Worm (Caenorhabditis elegans) whole organism, L4 larva: ENCODE results near the gene C29F9.6.

ENCODE experiments used
- F26F4.8 ChIP-seq: fragments of 200-800 bp; sonication (Bioruptor generic); conservative IDR thresholded peaks from 2 replicates; pipeline ENCODE4 v1.3.6; 2022; ENCODE audit warnings: missing genetic modification characterization, missing compliant biosample characterization
- F44E2.7 ChIP-seq: fragments of 200-800 bp; sonication (Bioruptor generic); IDR thresholded peaks from 2 replicates; pipeline ENCODE4 v2.1.2; 2022; ENCODE audit warnings: missing genetic modification characterization, missing compliant biosample characterization
- F49E8.2 ChIP-seq: sonication (generic microtip); optimal IDR thresholded peaks from 2 replicates; lab custom pipeline; 2016; ENCODE audit warnings: missing compliant biosample characterization, mild to moderate bottlenecking, missing genetic modification characterization, borderline replicate concordance
- T26A8.4 ChIP-seq: fragments of 200-800 bp; sonication (Bioruptor generic); IDR thresholded peaks from 2 replicates; pipeline ENCODE4 v1.3.6; 2022; ENCODE audit warnings: missing genetic modification characterization, missing compliant biosample characterization
- ZK337.2 ChIP-seq: fragments of 200-800 bp; sonication (Bioruptor generic); IDR thresholded peaks from 2 replicates; pipeline ENCODE4 v1.3.6; 2022; ENCODE audit warnings: missing genetic modification reagents, missing genetic modification characterization, missing compliant biosample characterization
- ZK546.5 ChIP-seq, 2 experiments: sonication (generic microtip); optimal IDR thresholded peaks; 2 replicates each; lab custom pipeline; 2017; ENCODE audit warnings: missing biosample characterization in 2 of 2, missing genetic modification characterization in 2 of 2
- aha-1 ChIP-seq: fragments of 150-350 bp; peaks from one replicate; lab custom pipeline; 2014; ENCODE audit warnings: missing biosample characterization, missing genetic modification characterization
- ama-1 ChIP-seq: fragments of 150-350 bp; optimal IDR thresholded peaks from 2 replicates; lab custom pipeline; 2014; ENCODE audit warnings: inconsistent platforms, mixed read lengths
- arid-1 ChIP-seq: fragments of 200-800 bp; sonication (Bioruptor generic); conservative IDR thresholded peaks from 2 replicates; pipeline ENCODE4 v1.3.6; 2022; ENCODE audit warnings: missing genetic modification reagents, missing genetic modification characterization, missing compliant biosample characterization
- ceh-28 ChIP-seq: fragments of 150-350 bp; optimal IDR thresholded peaks from 2 replicates; lab custom pipeline; 2014; ENCODE audit warnings: missing biosample characterization, missing genetic modification reagents, missing genetic modification characterization
- ces-1 ChIP-seq: fragments of 150-350 bp; sonication (generic microtip); optimal IDR thresholded peaks from 4 replicates; lab custom pipeline; 2014; ENCODE audit warnings: missing biosample characterization, missing genetic modification reagents, missing genetic modification characterization
- cey-2 ChIP-seq: sonication (generic microtip); optimal IDR thresholded peaks from 3 replicates; lab custom pipeline; 2017; ENCODE audit warnings: missing genetic modification characterization, mild to moderate bottlenecking, missing compliant biosample characterization, antibody characterized with exemption, borderline replicate concordance; ENCODE audit not compliant: insufficient read depth
- ctbp-1 ChIP-seq: fragments of 200-800 bp; sonication (Bioruptor generic); IDR thresholded peaks from 2 replicates; pipeline ENCODE4 v1.3.6; 2022; ENCODE audit warnings: missing genetic modification reagents, missing genetic modification characterization, missing compliant biosample characterization
- daf-16 ChIP-seq, 3 experiments: sonication (generic microtip); optimal IDR thresholded peaks; 2 replicates each; lab custom pipeline; 2016 to 2017; ENCODE audit warnings: missing genetic modification characterization in 3 of 3, missing genetic modification reagents in 3 of 3, mild to moderate bottlenecking in 2 of 3, missing compliant biosample characterization in 2 of 3, missing biosample characterization in 1 of 3, moderate library complexity in 1 of 3
- dmd-9 ChIP-seq: fragments of 200-800 bp; sonication (Bioruptor generic); IDR thresholded peaks from 2 replicates; pipeline ENCODE4 v1.3.6; 2022; ENCODE audit warnings: missing genetic modification reagents, missing genetic modification characterization, missing compliant biosample characterization
- dpl-1 ChIP-seq: fragments of 150-350 bp; optimal IDR thresholded peaks from 2 replicates; lab custom pipeline; 2014; ENCODE audit warnings: missing biosample characterization, missing genetic modification reagents, missing genetic modification characterization
- fkh-10 ChIP-seq: fragments of 150-350 bp; optimal IDR thresholded peaks from 2 replicates; lab custom pipeline; 2014; ENCODE audit warnings: missing biosample characterization, missing genetic modification reagents, missing genetic modification characterization
- gei-8 ChIP-seq: fragments of 200-800 bp; sonication (Bioruptor generic); optimal IDR thresholded peaks from 2 replicates; lab custom pipeline; 2018; ENCODE audit warnings: mild to moderate bottlenecking, missing genetic modification characterization, missing compliant biosample characterization
- lin-1 ChIP-seq: fragments of 200-800 bp; sonication (Bioruptor generic); IDR thresholded peaks from 2 replicates; pipeline ENCODE4 v1.3.6; 2022; ENCODE audit warnings: missing genetic modification reagents, missing genetic modification characterization, missing compliant biosample characterization
- lir-3 ChIP-seq: sonication (generic microtip); optimal IDR thresholded peaks from 2 replicates; lab custom pipeline; 2016; ENCODE audit warnings: mild to moderate bottlenecking, missing genetic modification characterization, missing compliant biosample characterization
- lsy-2 ChIP-seq, 2 experiments: fragments of 150-350 bp in 1 of 2; sonication (generic microtip) in 1 of 2; optimal IDR thresholded peaks; 2 replicates each; lab custom pipeline; 2014 to 2017; ENCODE audit warnings: missing biosample characterization in 2 of 2, missing genetic modification characterization in 2 of 2
- madf-5 ChIP-seq, 2 experiments: fragments of 200-800 bp; sonication (Bioruptor generic); IDR thresholded peaks; 2 replicates each; pipeline ENCODE4 v1.3.6; 2022; ENCODE audit warnings: missing compliant biosample characterization in 2 of 2, missing genetic modification characterization in 2 of 2
- madf-9 ChIP-seq: fragments of 200-800 bp; sonication (Bioruptor generic); conservative IDR thresholded peaks from 2 replicates; pipeline ENCODE4 v1.3.6; 2022; ENCODE audit warnings: missing genetic modification reagents, missing genetic modification characterization, missing compliant biosample characterization
- mdl-1 ChIP-seq, 2 experiments: fragments of 150-350 bp in 1 of 2; sonication (generic microtip) in 1 of 2; optimal IDR thresholded peaks; 2 replicates each; lab custom pipeline; 2014 to 2017; ENCODE audit warnings: missing biosample characterization in 2 of 2, missing genetic modification characterization in 2 of 2
- mdt-29 ChIP-seq: fragments of 200-800 bp; sonication (Bioruptor generic); IDR thresholded peaks from 2 replicates; pipeline ENCODE4 v1.3.6; 2022; ENCODE audit warnings: missing genetic modification reagents, missing genetic modification characterization, missing compliant biosample characterization
- mep-1 ChIP-seq: fragments of 150-350 bp; sonication (generic microtip); optimal IDR thresholded peaks from 3 replicates; lab custom pipeline; 2014; ENCODE audit warnings: missing biosample characterization, missing genetic modification characterization
- mes-2 ChIP-seq: sonication (generic microtip); optimal IDR thresholded peaks from 2 replicates; lab custom pipeline; 2016; ENCODE audit warnings: missing genotype, mild to moderate bottlenecking, missing genetic modification characterization, missing compliant biosample characterization; ENCODE audit not compliant: poor library complexity, severe bottlenecking
- mxl-2 ChIP-seq: fragments of 200-800 bp; sonication (Bioruptor generic); conservative IDR thresholded peaks from 2 replicates; pipeline ENCODE4 v1.3.6; 2022; ENCODE audit warnings: missing genetic modification reagents, missing genetic modification characterization, missing compliant biosample characterization
- mxl-3 ChIP-seq: fragments of 200-800 bp; sonication (Bioruptor generic); optimal IDR thresholded peaks from 2 replicates; lab custom pipeline; 2018; ENCODE audit warnings: mild to moderate bottlenecking, missing genetic modification characterization, missing compliant biosample characterization
- nhr-10 ChIP-seq: fragments of 150-350 bp; optimal IDR thresholded peaks from 2 replicates; lab custom pipeline; 2014; ENCODE audit warnings: missing biosample characterization, missing genetic modification characterization
- nhr-102 ChIP-seq: sonication (generic microtip); optimal IDR thresholded peaks from 2 replicates; lab custom pipeline; 2016; ENCODE audit warnings: mild to moderate bottlenecking, missing genetic modification characterization, moderate library complexity, missing compliant biosample characterization
- nhr-11 ChIP-seq: fragments of 150-350 bp; optimal IDR thresholded peaks from 2 replicates; lab custom pipeline; 2014; ENCODE audit warnings: missing biosample characterization, missing genetic modification characterization
- nhr-237 ChIP-seq: sonication (generic microtip); optimal IDR thresholded peaks from 2 replicates; lab custom pipeline; 2017; ENCODE audit warnings: missing biosample characterization, missing genetic modification characterization
- nhr-25 ChIP-seq: sonication (generic microtip); optimal IDR thresholded peaks from 2 replicates; lab custom pipeline; 2017; ENCODE audit warnings: missing genetic modification characterization, mild to moderate bottlenecking, missing compliant biosample characterization, antibody characterized with exemption, moderate library complexity, borderline replicate concordance; ENCODE audit not compliant: insufficient read depth
- nhr-42 ChIP-seq: fragments of 200-800 bp; sonication (Bioruptor generic); IDR thresholded peaks from 2 replicates; pipeline ENCODE4 v1.3.6; 2022; ENCODE audit warnings: missing genetic modification characterization, missing compliant biosample characterization
- nhr-48 ChIP-seq: sonication (generic microtip); optimal IDR thresholded peaks from 2 replicates; lab custom pipeline; 2016; ENCODE audit warnings: mild to moderate bottlenecking, missing genetic modification characterization, missing compliant biosample characterization
- pha-4 ChIP-seq, 2 experiments: fragments of 150-350 bp in 1 of 2; fragments of 200-800 bp in 1 of 2; sonication (Bioruptor generic) in 1 of 2; IDR thresholded peaks in 1 of 2; optimal IDR thresholded peaks in 1 of 2; 2 replicates each; pipeline versions ENCODE4 v1.3.6 to Lab custom; 2014 to 2022; ENCODE audit warnings: missing genetic modification characterization in 2 of 2, missing genetic modification reagents in 2 of 2, missing biosample characterization in 1 of 2, missing compliant biosample characterization in 1 of 2
- pqm-1 ChIP-seq: sonication (generic microtip); optimal IDR thresholded peaks from 2 replicates; lab custom pipeline; 2017; ENCODE audit warnings: missing biosample characterization, missing genetic modification characterization
- skn-1 ChIP-seq: fragments of 150-350 bp; optimal IDR thresholded peaks from 2 replicates; lab custom pipeline; 2014; ENCODE audit warnings: missing biosample characterization, missing genetic modification characterization
- snpc-1.2 ChIP-seq: fragments of 200-800 bp; sonication (Bioruptor generic); IDR thresholded peaks from 2 replicates; pipeline ENCODE4 v1.3.6; 2022; ENCODE audit warnings: missing genetic modification reagents, missing genetic modification characterization, missing compliant biosample characterization
- snpc-4 ChIP-seq: fragments of 150-350 bp; optimal IDR thresholded peaks from 2 replicates; lab custom pipeline; 2014; ENCODE audit warnings: missing biosample characterization, missing genetic modification characterization
- spr-1 ChIP-seq: sonication (generic microtip); optimal IDR thresholded peaks from 2 replicates; lab custom pipeline; 2016; ENCODE audit warnings: mild to moderate bottlenecking, missing genetic modification characterization, missing compliant biosample characterization
- spr-3 ChIP-seq: fragments of 200-800 bp; sonication (Bioruptor generic); optimal IDR thresholded peaks from 2 replicates; lab custom pipeline; 2018; ENCODE audit warnings: mild to moderate bottlenecking, missing genetic modification characterization, missing compliant biosample characterization
- tag-97 ChIP-seq: fragments of 200-800 bp; sonication (Bioruptor generic); IDR thresholded peaks from 2 replicates; pipeline ENCODE4 v1.3.6; 2022; ENCODE audit warnings: missing genetic modification characterization, missing compliant biosample characterization
- unc-130 ChIP-seq: sonication (generic microtip); optimal IDR thresholded peaks from 2 replicates; lab custom pipeline; 2016; ENCODE audit warnings: missing genetic modification reagents, missing genetic modification characterization, missing compliant biosample characterization
- unc-62 ChIP-seq, 3 experiments: fragments of 150-350 bp in 1 of 3; sonication (generic microtip); optimal IDR thresholded peaks in 2 of 3; peaks in 1 of 3; 1 replicate in 1 of 3; 2 replicates in 2 of 3; lab custom pipeline; 2014 to 2017; ENCODE audit warnings: missing biosample characterization in 3 of 3, missing genetic modification characterization in 3 of 3, missing genetic modification reagents in 3 of 3, missing genotype in 1 of 3
- zip-11 ChIP-seq: fragments of 200-800 bp; sonication (Bioruptor generic); IDR thresholded peaks from 2 replicates; pipeline ENCODE4 v1.3.6; 2022; ENCODE audit warnings: missing genetic modification characterization, missing compliant biosample characterization
- zip-2 ChIP-seq: fragments of 150-350 bp; optimal IDR thresholded peaks from 2 replicates; lab custom pipeline; 2014; ENCODE audit warnings: missing biosample characterization, missing genetic modification characterization
- ztf-7 ChIP-seq: fragments of 150-350 bp; optimal IDR thresholded peaks from 2 replicates; lab custom pipeline; 2014; ENCODE audit warnings: missing biosample characterization, missing genetic modification characterization

The C29F9.6 gene

ce11 chrIII:89155-89554 lies 25.5 kb upstream of the C29F9.6 start (continued):
- TF ChIP-seq zip-2 (tag; lab: Kevin White, UChicago) (peak; percentile 11), ces-1 (no peak), unc-130 (GFP tag; lab: Kevin White, UChicago) (peak; percentile 61), T26A8.4 (GFP tag; lab: Robert Waterston, UW) (peak; percentile 68), ctbp-1 (GFP tag; lab: Robert Waterston, UW) (peak; percentile 44; the same call in 1 of the 2 replicates), F26F4.8 (peak; percentile 66; the same call in 1 of the 2 replicates), dmd-9 (GFP tag; lab: Robert Waterston, UW) (0 out of 2 replicates have a peak, but pooled peaks have one; percentile 55), nhr-42 (GFP tag; lab: Robert Waterston, UW) (0 out of 2 replicates have a peak, but pooled peaks have one; percentile 47), lsy-2 (tag; optimal IDR thresholded peaks at IDR 0.05; lab: Kevin White, UChicago) (peak in 1 of 2 experiments; percentile 68), nhr-102 (peak; percentile 52), ZK337.2 (no peak), lir-3 (tag; lab: Kevin White, UChicago) (peak; percentile 39), daf-16 (GFP tag; optimal IDR thresholded peaks at IDR 0.05; lab: Kevin White, UChicago) (peak in 1 of 2 experiments; percentile 75), daf-16 (tag; optimal IDR thresholded peaks at IDR 0.05; lab: Kevin White, UChicago) (peak; percentile 41), nhr-48 (tag; lab: Kevin White, UChicago) (no peak), nhr-11 (no peak), unc-62 (GFP tag; optimal IDR thresholded peaks at IDR 0.05 in 1 of 2; lab: Kevin White, UChicago) (peak in 1 of 2 experiments; percentile 84), unc-62 (tag; optimal IDR thresholded peaks at IDR 0.05; lab: Kevin White, UChicago) (no peak), snpc-4 (no peak), pqm-1 (tag; lab: Kevin White, UChicago) (no peak), mdt-29 (GFP tag; lab: Robert Waterston, UW) (no peak), ama-1 (peak; percentile 89), nhr-237 (no peak), mdl-1 (tag; optimal IDR thresholded peaks at IDR 0.05; lab: Kevin White, UChicago) (no peak), mxl-2 (GFP tag; lab: Robert Waterston, UW) (no peak), madf-9 (GFP tag; lab: Robert Waterston, UW) (0 out of 2 replicates have a peak, but pooled peaks have one; percentile 60), gei-8 (GFP tag; lab: Kevin White, UChicago) (peak; percentile 56), mxl-3 (GFP tag; lab: Kevin White, UChicago) (no peak), spr-1 (tag; lab: Kevin White, UChicago) (peak; percentile 26), mes-2 (peak; percentile 72), spr-3 (peak; percentile 52), nhr-10 (tag; lab: Kevin White, UChicago) (no peak), tag-97 (GFP tag; lab: Robert Waterston, UW) (no peak), madf-5 (GFP tag; IDR thresholded peaks at IDR 0.05; lab: Robert Waterston, UW) (peak in 1 of 2 experiments; percentile 79; a peak in 2 of 4 replicates), F49E8.2 (tag; lab: Kevin White, UChicago) (peak; percentile 88), aha-1 (tag; lab: Kevin White, UChicago) (no peak), arid-1 (GFP tag; lab: Robert Waterston, UW) (peak; percentile 81), fkh-10 (no peak), F44E2.7 (GFP tag; lab: Robert Waterston, UW) (peak; percentile 82; the same call in 1 of the 2 replicates), ceh-28 (peak; percentile 24), skn-1 (tag; lab: Kevin White, UChicago) (no peak), dpl-1 (GFP tag; lab: Kevin White, UChicago) (peak; percentile 30), cey-2 (no peak), ZK546.5 (tag; optimal IDR thresholded peaks at IDR 0.05; lab: Kevin White, UChicago) (no peak), snpc-1.2 (GFP tag; lab: Robert Waterston, UW) (peak; percentile 71), zip-11 (GFP tag; lab: Robert Waterston, UW) (no peak), mep-1 (tag; lab: Kevin White, UChicago) (peak; percentile 69), nhr-25 (tag; lab: Kevin White, UChicago) (no peak), pha-4 (GFP tag; IDR thresholded peaks at IDR 0.05; lab: Robert Waterston, UW) (peak; percentile 87), pha-4 (tag; optimal IDR thresholded peaks at IDR 0.05; lab: Kevin White, UChicago) (no peak), lin-1 (peak; percentile 47; the same call in 1 of the 2 replicates), ztf-7 (tag; lab: Kevin White, UChicago) (peak; percentile 26)
